Worm (Caenorhabditis elegans): ENCODE results near the gene bud-31.

Gene bud-31

ce11 chrIII:9666239-9666638 is 30.1 kb downstream of the bud-31 start:
- TF ChIP-seq nhr-23 (tag; optimal IDR thresholded peaks at IDR 0.05): peak; percentile 67
- no peak for TF ChIP-seq unc-62 (GFP tag; optimal IDR thresholded peaks at IDR 0.05)
- TF ChIP-seq pha-4 (tag; optimal IDR thresholded peaks at IDR 0.05): peak; percentile 13
- peak; percentile 64 for TF ChIP-seq nhr-25 (tag; optimal IDR thresholded peaks at IDR 0.05)

ce11 chrIII:9665490-9666179 is 30.7 kb downstream of the bud-31 start:
- TF ChIP-seq snpc-4 (tag; optimal IDR thresholded peaks at IDR 0.05) (no peak), ceh-82 (tag; optimal IDR thresholded peaks at IDR 0.05) (no peak), ztf-11 (tag; optimal IDR thresholded peaks at IDR 0.05) (no peak), hmg-11 (tag; optimal IDR thresholded peaks at IDR 0.05) (peak; percentile 26), egl-27 (tag; optimal IDR thresholded peaks at IDR 0.05) (no peak), sea-2 (GFP tag; optimal IDR thresholded peaks at IDR 0.05) (no peak), tbx-2 (tag; optimal IDR thresholded peaks at IDR 0.05) (no peak), elt-1 (tag; optimal IDR thresholded peaks at IDR 0.05) (no peak), lin-15B (tag; optimal IDR thresholded peaks at IDR 0.05) (peak; percentile 38), R02D3.7 (tag; optimal IDR thresholded peaks at IDR 0.05) (peak; percentile 4), ceh-28 (tag; optimal IDR thresholded peaks at IDR 0.05) (no peak), ZK546.5 (tag; optimal IDR thresholded peaks at IDR 0.05) (no peak), egl-5 (tag; optimal IDR thresholded peaks at IDR 0.05) (peak; percentile 45), fkh-2 (tag; optimal IDR thresholded peaks at IDR 0.05) (no peak), nfya-1 (tag; optimal IDR thresholded peaks at IDR 0.05; ENCODE audit: insufficient read depth) (peak; percentile 64), nhr-11 (tag; optimal IDR thresholded peaks at IDR 0.05) (no peak), fos-1 (tag; optimal IDR thresholded peaks at IDR 0.05) (no peak), fkh-10 (GFP tag; optimal IDR thresholded peaks at IDR 0.05) (peak; percentile 41), eor-1 (tag; optimal IDR thresholded peaks at IDR 0.05) (no peak), nhr-25 (tag; optimal IDR thresholded peaks at IDR 0.05) (peak; percentile 45), nhr-43 (tag; optimal IDR thresholded peaks at IDR 0.05; ENCODE audit: poor library complexity, severe bottlenecking) (peak; percentile 42), ceh-16 (tag; optimal IDR thresholded peaks at IDR 0.05) (no peak), ztf-4 (tag; optimal IDR thresholded peaks at IDR 0.05) (no peak), unc-62 (GFP tag; optimal IDR thresholded peaks at IDR 0.05) (peak; percentile 57), mml-1 (tag; optimal IDR thresholded peaks at IDR 0.05) (no peak), pha-4 (tag; optimal IDR thresholded peaks at IDR 0.05) (no peak), nhr-67 (tag; optimal IDR thresholded peaks at IDR 0.05) (no peak), ama-1 (optimal IDR thresholded peaks at IDR 0.05) (no peak), nhr-77 (tag; optimal IDR thresholded peaks at IDR 0.05) (no peak), skn-1 (tag; optimal IDR thresholded peaks at IDR 0.05) (no peak), daf-12 (tag; optimal IDR thresholded peaks at IDR 0.05) (no peak), lin-39 (tag; optimal IDR thresholded peaks at IDR 0.05) (peak; percentile 62), aly-2 (tag; optimal IDR thresholded peaks at IDR 0.05) (no peak), mdl-1 (tag; optimal IDR thresholded peaks at IDR 0.05) (peak; percentile 14), unc-39 (tag; optimal IDR thresholded peaks at IDR 0.05) (no peak), nhr-23 (tag; optimal IDR thresholded peaks at IDR 0.05) (peak; percentile 9), lsy-12 (tag; optimal IDR thresholded peaks at IDR 0.05) (peak; percentile 5), nhr-237 (tag; optimal IDR thresholded peaks at IDR 0.05) (no peak), elt-3 (tag; optimal IDR thresholded peaks at IDR 0.05) (no peak), elt-2 (tag; optimal IDR thresholded peaks at IDR 0.05) (peak; percentile 85), pqm-1 (tag; optimal IDR thresholded peaks at IDR 0.05) (peak; percentile 80), zag-1 (tag; optimal IDR thresholded peaks at IDR 0.05) (no peak), nhr-12 (tag; optimal IDR thresholded peaks at IDR 0.05) (no peak), nhr-28 (tag; optimal IDR thresholded peaks at IDR 0.05) (no peak), ceh-9 (tag; optimal IDR thresholded peaks at IDR 0.05) (no peak), jun-1 (tag; optimal IDR thresholded peaks at IDR 0.05) (no peak), nhr-76 (tag; optimal IDR thresholded peaks at IDR 0.05) (no peak)
